Worm (Caenorhabditis elegans): Measurements from ENCODE around the gene sym-1.

The sym-1 gene

DNA sequence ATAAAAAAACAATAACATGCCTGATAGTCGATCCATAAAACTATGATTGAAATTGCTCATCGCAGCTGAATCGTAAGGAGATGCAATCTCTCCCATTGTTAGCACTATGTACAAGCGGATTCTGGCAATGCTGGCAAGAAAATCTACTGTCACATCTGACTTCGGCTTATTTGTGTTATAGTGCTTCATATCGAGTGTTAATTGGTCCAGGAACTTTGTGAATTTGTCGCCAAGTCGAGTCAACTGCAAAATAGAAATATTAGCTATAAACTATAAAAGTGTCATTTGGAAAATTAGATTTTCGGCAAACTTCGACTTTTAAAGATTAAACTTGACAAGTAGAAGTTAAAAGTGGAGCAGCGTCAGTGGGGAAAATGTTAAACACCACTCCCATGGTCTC, 2.9 kb downstream of the sym-1 start:
- TF ChIP-seq attf-5 (GFP tag; optimal IDR thresholded peaks at IDR 0.05) (no peak), ztf-26 (tag; optimal IDR thresholded peaks at IDR 0.05) (no peak), zfh-2 (GFP tag; conservative IDR thresholded peaks at IDR 0.05) (no peak), ceh-27 (GFP tag; optimal IDR thresholded peaks at IDR 0.05) (no peak)

DNA sequence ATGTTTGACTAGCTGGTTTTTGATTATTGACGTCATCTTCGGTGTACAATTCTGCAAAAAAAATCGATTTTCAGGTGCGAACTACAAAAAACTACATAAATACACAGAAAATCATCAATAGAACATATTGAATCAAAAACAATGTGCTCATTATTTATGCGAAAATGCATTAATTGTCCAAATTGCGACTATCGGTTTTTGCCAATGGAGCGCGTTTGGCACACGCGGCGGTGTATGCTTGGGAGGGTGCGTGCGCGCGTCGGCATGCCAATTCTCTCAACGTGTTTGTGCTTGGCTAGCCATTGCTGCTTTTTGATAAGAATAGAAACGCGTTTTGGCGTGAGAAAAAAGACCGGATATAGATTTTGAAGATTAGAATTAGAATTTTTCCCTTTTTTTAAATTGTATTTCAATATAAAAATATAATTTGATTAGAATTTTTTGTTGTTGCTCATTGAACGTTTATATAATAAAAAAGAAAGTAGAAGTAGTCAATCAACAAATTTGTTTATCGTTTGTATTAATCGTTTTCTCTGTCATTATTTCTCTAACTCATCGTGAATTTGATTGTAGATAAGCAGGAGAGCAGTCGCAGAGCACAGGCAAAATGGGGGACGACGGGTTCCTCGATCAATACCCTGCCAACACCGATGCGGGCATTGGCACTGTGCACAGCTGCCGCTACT, 7.8 kb downstream of the sym-1 start, which contains the start of the genes C44H4.4 and tap-1:
C44H4.4 (minus strand) TSS at position 51 of the 686 bp plus-strand sequence.
tap-1 (plus strand) TSS at position 574 of the 686 bp plus-strand sequence.
- TF ChIP-seq lin-35 (GFP tag; optimal IDR thresholded peaks at IDR 0.05) (no peak), let-607 (tag; optimal IDR thresholded peaks at IDR 0.05) (peak in 1 of 2 experiments; percentile 46), F23B12.7 (tag; optimal IDR thresholded peaks at IDR 0.05; ENCODE audit: insufficient read depth) (peak; percentile 47), lag-1 (GFP tag; IDR thresholded peaks at IDR 0.05) (no peak), F39B2.1 (GFP tag; IDR thresholded peaks at IDR 0.05) (no peak), B0336.3 (GFP tag; IDR thresholded peaks at IDR 0.05) (no peak), mcd-1 (GFP tag; IDR thresholded peaks at IDR 0.05) (peak; percentile 67), attf-5 (GFP tag; optimal IDR thresholded peaks at IDR 0.05) (peak; percentile 38), snpc-1.1 (tag; optimal IDR thresholded peaks at IDR 0.05; ENCODE audit: insufficient read depth) (no peak), madf-10 (tag; optimal IDR thresholded peaks at IDR 0.05) (peak; percentile 10), nhr-80 (tag; optimal IDR thresholded peaks at IDR 0.05) (peak; percentile 89)

DNA sequence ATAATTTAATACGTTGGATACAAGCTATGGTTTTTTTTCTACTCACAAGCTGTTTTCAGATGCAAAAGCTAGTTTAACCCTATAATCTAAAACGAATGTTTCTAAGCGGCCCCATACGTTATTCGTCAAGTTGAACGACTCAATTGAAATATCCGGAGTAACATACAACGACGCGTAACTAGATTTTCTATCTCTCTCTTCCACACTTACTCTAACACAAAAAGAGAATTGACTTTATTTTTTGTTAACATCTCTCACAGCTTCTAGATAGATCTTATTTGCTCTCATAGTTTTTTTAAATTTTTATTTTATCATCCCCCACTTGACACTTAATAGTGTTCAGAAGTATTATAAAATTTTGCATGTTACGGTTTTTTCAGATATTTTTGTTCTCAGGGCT, 11.8 kb downstream of the sym-1 start:
- no peak for TF ChIP-seq Y53G8AR.9 (GFP tag; conservative IDR thresholded peaks at IDR 0.05)

DNA sequence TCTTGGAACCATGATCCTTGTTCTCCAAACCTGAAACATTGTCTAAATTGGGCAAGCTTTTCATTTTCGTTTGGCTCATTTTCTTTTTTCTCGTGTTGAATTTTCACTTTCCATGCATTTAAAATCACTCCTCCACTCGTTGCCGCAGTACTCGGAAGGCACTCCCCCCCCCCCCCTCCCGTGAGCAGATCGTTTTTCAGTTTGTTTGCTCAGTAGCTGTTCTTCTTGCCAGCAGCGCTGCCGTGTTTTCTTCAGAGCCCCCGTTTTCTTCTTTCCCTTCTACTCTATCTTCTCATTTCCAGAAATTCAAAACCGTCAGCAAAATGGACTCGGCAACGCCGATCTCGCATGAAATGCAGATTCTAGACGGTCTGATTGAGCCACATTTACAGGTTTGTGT, 13.4 kb downstream of the sym-1 start, which contains the start of gene C44H4.8:
C44H4.8 (plus strand) TSS at position 301 of the 400 bp plus-strand sequence.
- TF ChIP-seq zim-3 (tag; optimal IDR thresholded peaks at IDR 0.05) = no peak
- no peak for TF ChIP-seq ama-1 (optimal IDR thresholded peaks at IDR 0.05)
- TF ChIP-seq ama-1 (GFP tag; optimal IDR thresholded peaks at IDR 0.05) = no peak
- no peak for TF ChIP-seq nhr-27 (tag; optimal IDR thresholded peaks at IDR 0.05)
- no peak for TF ChIP-seq nfya-2 (GFP tag; IDR thresholded peaks at IDR 0.05)
- no peak for TF ChIP-seq bed-2 (GFP tag; IDR thresholded peaks at IDR 0.05)
- no peak for TF ChIP-seq die-1 (tag; optimal IDR thresholded peaks at IDR 0.05)
- no peak for TF ChIP-seq dpl-1 (GFP tag; optimal IDR thresholded peaks at IDR 0.05)
- no peak for TF ChIP-seq sea-2 (GFP tag; IDR thresholded peaks at IDR 0.05)
- no peak for TF ChIP-seq F39B2.1 (GFP tag; IDR thresholded peaks at IDR 0.05)
- TF ChIP-seq hlh-12 (tag; optimal IDR thresholded peaks at IDR 0.05) = no peak
- TF ChIP-seq F23B12.7 (tag; optimal IDR thresholded peaks at IDR 0.05; ENCODE audit: insufficient read depth) = no peak
- no peak for TF ChIP-seq F57C9.4 (tag; optimal IDR thresholded peaks at IDR 0.05)
- TF ChIP-seq sptf-2 (GFP tag; optimal IDR thresholded peaks at IDR 0.05) = no peak
- no peak for TF ChIP-seq F55B11.4 (tag; optimal IDR thresholded peaks at IDR 0.05; ENCODE audit: borderline replicate concordance, insufficient read depth)
- TF ChIP-seq akir-1 (GFP tag; optimal IDR thresholded peaks at IDR 0.05) = no peak
- TF ChIP-seq B0261.1 (tag; optimal IDR thresholded peaks at IDR 0.05) = no peak

DNA sequence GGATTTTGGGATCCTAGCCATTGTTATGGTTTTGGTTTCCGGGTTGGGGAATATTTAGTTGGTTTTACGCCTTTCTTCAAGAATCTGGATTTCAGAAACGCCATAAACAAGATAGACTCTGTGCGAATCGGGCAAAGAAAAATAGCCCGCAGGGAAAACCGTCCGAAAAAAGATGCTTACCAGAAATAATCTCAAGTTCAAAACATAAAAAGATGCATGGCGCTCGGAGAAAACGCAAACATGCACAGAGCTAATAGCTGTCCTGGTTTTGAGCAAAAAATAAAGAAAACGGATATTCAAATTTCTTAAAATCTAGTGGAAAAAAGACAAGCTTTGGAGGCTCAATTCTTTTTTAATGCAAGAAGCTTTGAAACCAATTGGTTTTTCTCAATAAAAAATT, 17.8 kb downstream of the sym-1 start, which contains the start of gene C44H4.6:
C44H4.6 (minus strand) TSS at position 101 of the 400 bp plus-strand sequence.
- no peak for TF ChIP-seq madf-6 (GFP tag; IDR thresholded peaks at IDR 0.05)
- TF ChIP-seq dpl-1 (GFP tag; optimal IDR thresholded peaks at IDR 0.05) = no peak
- no peak for TF ChIP-seq dpff-1 (tag; optimal IDR thresholded peaks at IDR 0.05)
- no peak for TF ChIP-seq let-526 (GFP tag; IDR thresholded peaks at IDR 0.05)
- TF ChIP-seq lag-1 (GFP tag; IDR thresholded peaks at IDR 0.05) = no peak
- no peak for TF ChIP-seq Y53G8AR.9 (GFP tag; conservative IDR thresholded peaks at IDR 0.05)
- TF ChIP-seq rcor-1 (GFP tag; IDR thresholded peaks at IDR 0.05) = no peak
- TF ChIP-seq fkh-3 (tag; optimal IDR thresholded peaks at IDR 0.05) = no peak
- TF ChIP-seq bed-1 (GFP tag; IDR thresholded peaks at IDR 0.05) = no peak

Data from whole organism, young adult.